Worm (Caenorhabditis elegans): Measurements from ENCODE around the gene fipr-20.

DNA sequence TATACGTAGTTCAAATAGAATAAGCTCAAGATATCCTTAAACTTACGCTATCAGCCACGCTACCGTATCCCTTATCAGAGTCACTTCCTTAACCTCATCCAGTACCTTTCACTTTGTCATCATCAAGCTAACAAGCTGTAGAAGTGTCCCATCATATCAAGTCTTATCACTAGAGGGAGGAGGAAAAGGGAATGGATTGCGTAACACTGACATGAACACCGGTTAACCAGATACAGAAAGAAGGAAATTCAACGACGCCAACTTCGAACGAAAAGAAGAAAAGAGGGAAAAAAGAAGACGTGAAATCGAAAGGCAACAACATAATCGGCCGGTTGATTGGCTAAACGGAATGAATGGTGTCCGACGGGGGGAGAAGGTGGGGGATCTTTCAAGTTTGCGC lies 27.9 kb upstream of the fipr-20 start:
- TF ChIP-seq ama-1 (optimal IDR thresholded peaks at IDR 0.05) (no peak), tbx-37 (GFP tag; conservative IDR thresholded peaks at IDR 0.05) (no peak), tbx-11 (GFP tag; IDR thresholded peaks at IDR 0.05) (no peak), hnd-1 (tag; optimal IDR thresholded peaks at IDR 0.05) (no peak), sea-1 (GFP tag; conservative IDR thresholded peaks at IDR 0.05) (no peak)
